Fruit fly (Drosophila melanogaster) whole organism, wandering third instar larva: ENCODE data around the gene CG7841.

Experiments
- Dif ChIP-seq: fragments of 200-275, 200-300 bp; sonication (Bioruptor generic); optimal IDR thresholded peaks from 2 replicates; lab custom pipeline; 2018; ENCODE audit warnings: missing biosample characterization, missing genetic modification characterization; ENCODE audit not compliant: partially characterized antibody
- Mio ChIP-seq: sonication (Bioruptor generic); optimal IDR thresholded peaks from 2 replicates; lab custom pipeline; 2016; ENCODE audit warnings: missing biosample characterization, missing genetic modification characterization
- OdsH ChIP-seq: fragments of 200-800 bp; sonication (Bioruptor generic); optimal IDR thresholded peaks from 2 replicates; lab custom pipeline; 2016; ENCODE audit warnings: missing biosample characterization, mild to moderate bottlenecking, missing genetic modification characterization
- Rel ChIP-seq, 2 experiments: fragments of 200-800 bp; sonication (Bioruptor generic) in 1 of 2; optimal IDR thresholded peaks; 2 replicates in 1 of 2; 3 replicates in 1 of 2; lab custom pipeline; 2016 to 2019; ENCODE audit warnings: mild to moderate bottlenecking in 2 of 2, missing biosample characterization in 2 of 2, missing genetic modification characterization in 2 of 2, moderate library complexity in 1 of 2
- brk ChIP-seq: fragments of 200-800 bp; sonication (Bioruptor generic); optimal IDR thresholded peaks from 2 replicates; lab custom pipeline; 2016; ENCODE audit warnings: missing biosample characterization, mild to moderate bottlenecking, missing genetic modification characterization
- dl ChIP-seq, 2 experiments: fragments of 175-275, 200-275 bp in 1 of 2; fragments of 200-275 bp in 1 of 2; sonication (Bioruptor generic); optimal IDR thresholded peaks; lab custom pipeline; 2018; ENCODE audit warnings: mild to moderate bottlenecking in 2 of 2, missing biosample characterization in 2 of 2, missing genetic modification characterization in 2 of 2, moderate library complexity in 2 of 2; ENCODE audit not compliant: partially characterized antibody in 2 of 2, insufficient read depth in 1 of 2
- ey ChIP-seq: fragments of 200-800 bp; sonication (Bioruptor generic); optimal IDR thresholded peaks from 2 replicates; lab custom pipeline; 2016; ENCODE audit warnings: missing biosample characterization, missing genetic modification characterization
- pan ChIP-seq: fragments of >200 bp; optimal IDR thresholded peaks from 2 replicates; lab custom pipeline; 2017
- psq ChIP-seq: fragments of 200-800 bp; sonication (Bioruptor generic); optimal IDR thresholded peaks from 3 replicates; lab custom pipeline; 2017; ENCODE audit warnings: missing biosample characterization, mild to moderate bottlenecking, missing genetic modification characterization, moderate library complexity
- rgr ChIP-seq: fragments of 200-800 bp; sonication (Bioruptor generic); optimal IDR thresholded peaks from 3 replicates; lab custom pipeline; 2016; ENCODE audit warnings: missing biosample characterization, mild to moderate bottlenecking, missing genetic modification characterization
- woc ChIP-seq: sonication (Bioruptor generic); optimal IDR thresholded peaks from 2 replicates; lab custom pipeline; 2016; ENCODE audit warnings: missing biosample characterization, mild to moderate bottlenecking, missing genetic modification characterization

- TF ChIP-seq psq (GFP tag; lab: Kevin White, UChicago) = no peak
- no peak for TF ChIP-seq rgr (GFP tag; lab: Kevin White, UChicago)
- TF ChIP-seq dl (GFP tag; optimal IDR thresholded peaks at IDR 0.05; lab: Kevin White, UChicago; ENCODE audit: insufficient read depth in 1 of 2, partially characterized antibody in 2 of 2) = no peak
- no peak for TF ChIP-seq Dif (GFP tag; lab: Kevin White, UChicago)
- TF ChIP-seq OdsH = no peak
- TF ChIP-seq Mio = no peak
- no peak for TF ChIP-seq pan (lab: Kevin White, UChicago)
- no peak for TF ChIP-seq woc (GFP tag; lab: Kevin White, UChicago)
- TF ChIP-seq brk (GFP tag; lab: Kevin White, UChicago) = no peak
- TF ChIP-seq Rel (GFP tag; optimal IDR thresholded peaks at IDR 0.05; lab: Kevin White, UChicago) = no peak
- TF ChIP-seq Rel (tag; optimal IDR thresholded peaks at IDR 0.05; lab: Kevin White, UChicago) = no peak
- no peak for TF ChIP-seq ey (GFP tag; lab: Kevin White, UChicago)
Observed at dm6 chr3L:15543467-15543866, 35.4 kb upstream of the CG7841 start.
